Fruit fly (Drosophila melanogaster) whole organism, embryonic: ENCODE results near the gene tub.

Experiments used
- Abd-B ChIP-seq: fragments of 200-800 bp; sonication (Bioruptor generic); optimal IDR thresholded peaks from 2 replicates; lab custom pipeline; 2018; ENCODE audit warnings: missing biosample characterization, mild to moderate bottlenecking, missing genetic modification characterization, moderate library complexity
- CG10209 ChIP-seq: fragments of 200-800 bp; sonication (Bioruptor generic); optimal IDR thresholded peaks from 3 replicates; lab custom pipeline; 2017; ENCODE audit warnings: missing biosample characterization, mild to moderate bottlenecking, missing genetic modification characterization, missing genetic modification reagents
- CG10366 ChIP-seq: fragments of 200-800 bp; sonication (Bioruptor generic); IDR thresholded peaks from 2 replicates; pipeline ENCODE4 v1.3.6; 2022; ENCODE audit warnings: missing biosample characterization, missing genetic modification characterization
- CG11504 ChIP-seq: fragments of 200-800 bp; sonication (Bioruptor generic); optimal IDR thresholded peaks from 3 replicates; lab custom pipeline; 2019; ENCODE audit warnings: missing biosample characterization, mild to moderate bottlenecking, missing genetic modification characterization, moderate library complexity
- CG13424 ChIP-seq: fragments of 200-800 bp; sonication (Bioruptor generic); optimal IDR thresholded peaks from 2 replicates; lab custom pipeline; 2019; ENCODE audit warnings: missing biosample characterization, mild to moderate bottlenecking, missing genetic modification characterization, moderate library complexity
- CG14014 ChIP-seq: fragments of 200-800 bp; sonication (Bioruptor generic); IDR thresholded peaks from 2 replicates; pipeline ENCODE4 v1.3.6; 2022; ENCODE audit warnings: missing biosample characterization, missing genetic modification characterization
- CG1602 ChIP-seq: fragments of 200-800 bp; sonication (Bioruptor generic); optimal IDR thresholded peaks from 3 replicates; lab custom pipeline; 2016; ENCODE audit warnings: missing biosample characterization, missing genetic modification characterization
- CG17802 ChIP-seq: fragments of 200-800 bp; sonication (Bioruptor generic); optimal IDR thresholded peaks from 2 replicates; lab custom pipeline; 2018; ENCODE audit warnings: missing biosample characterization, mild to moderate bottlenecking, missing genetic modification characterization, moderate library complexity
- CG17829 ChIP-seq: fragments of 200-800 bp; optimal IDR thresholded peaks from 2 replicates; lab custom pipeline; 2019; ENCODE audit warnings: missing biosample characterization, mild to moderate bottlenecking, missing genetic modification characterization, moderate library complexity
- CG2120 ChIP-seq: fragments of 200-800 bp; sonication (Bioruptor generic); optimal IDR thresholded peaks from 3 replicates; lab custom pipeline; 2016; ENCODE audit warnings: missing biosample characterization, missing genetic modification characterization
- CG31441 ChIP-seq: fragments of 200-800 bp; sonication (Bioruptor generic); IDR thresholded peaks from 2 replicates; pipeline ENCODE4 v1.3.6; 2022; ENCODE audit warnings: missing biosample characterization, missing genetic modification characterization
- CG32532 ChIP-seq: fragments of 200-800 bp; sonication (Bioruptor generic); IDR thresholded peaks from 2 replicates; pipeline ENCODE4 v1.3.6; 2022; ENCODE audit warnings: missing biosample characterization, missing genetic modification characterization
- CG3281 ChIP-seq: fragments of 200-800 bp; sonication (Bioruptor generic); optimal IDR thresholded peaks from 3 replicates; lab custom pipeline; 2017; ENCODE audit warnings: missing biosample characterization, mild to moderate bottlenecking, missing genetic modification characterization
- CG34422 ChIP-seq: fragments of 200-800 bp; sonication (Bioruptor generic); IDR thresholded peaks from 3 replicates; pipeline ENCODE4 v1.3.6; 2022; ENCODE audit warnings: missing biosample characterization, missing genetic modification characterization
- CG6272 ChIP-seq: fragments of 200-800 bp; sonication (Bioruptor generic); IDR thresholded peaks from 2 replicates; pipeline ENCODE4 v1.3.6; 2022; ENCODE audit warnings: missing biosample characterization, missing genetic modification characterization
- CG7271 ChIP-seq: fragments of 200-800 bp; sonication (Bioruptor generic); optimal IDR thresholded peaks from 2 replicates; lab custom pipeline; 2018; ENCODE audit warnings: missing biosample characterization, mild to moderate bottlenecking, missing genetic modification characterization, moderate library complexity
- CG7839 ChIP-seq: fragments of 200-800 bp; sonication (Bioruptor generic); optimal IDR thresholded peaks from 3 replicates; lab custom pipeline; 2018; ENCODE audit warnings: missing biosample characterization, mild to moderate bottlenecking, missing genetic modification characterization, moderate library complexity
- CG8290 ChIP-seq, 3 experiments: fragments of 200-800 bp; sonication (Bioruptor generic); optimal IDR thresholded peaks; 2 replicates each; lab custom pipeline; 2016 to 2019; ENCODE audit warnings: missing biosample characterization in 3 of 3, missing genetic modification characterization in 3 of 3, mild to moderate bottlenecking in 2 of 3, moderate library complexity in 1 of 3
- CG9797 ChIP-seq: fragments of 200-800 bp; sonication (Bioruptor generic); optimal IDR thresholded peaks from 3 replicates; lab custom pipeline; 2018; ENCODE audit warnings: missing biosample characterization, mild to moderate bottlenecking, missing genetic modification characterization
- CoRest ChIP-seq: fragments of 200-800 bp; sonication (Bioruptor generic); optimal IDR thresholded peaks from 3 replicates; lab custom pipeline; 2018; ENCODE audit warnings: missing biosample characterization, mild to moderate bottlenecking, missing genetic modification characterization, moderate library complexity
- Dad ChIP-seq: fragments of 200-800 bp; sonication (Bioruptor generic); optimal IDR thresholded peaks from 3 replicates; lab custom pipeline; 2016; ENCODE audit warnings: missing biosample characterization, missing genetic modification characterization
- E2f2 ChIP-seq: fragments of 200-800 bp; sonication (Bioruptor generic); IDR thresholded peaks from 2 replicates; pipeline ENCODE4 v1.3.6; 2022; ENCODE audit warnings: missing biosample characterization, missing genetic modification characterization
- Elba2 ChIP-seq: fragments of 200-800 bp; sonication (Bioruptor generic); optimal IDR thresholded peaks from 3 replicates; lab custom pipeline; 2016; ENCODE audit warnings: missing biosample characterization, missing genetic modification characterization
- Gug ChIP-seq: fragments of 200-800 bp; sonication (Bioruptor generic); IDR thresholded peaks from 4 replicates; pipeline ENCODE4 v1.3.6; 2022; ENCODE audit warnings: missing biosample characterization, missing genetic modification characterization
- H15 ChIP-seq: fragments of 200-800 bp; sonication (Bioruptor generic); IDR thresholded peaks from 3 replicates; pipeline ENCODE4 v1.3.6; 2022; ENCODE audit warnings: missing biosample characterization, missing genetic modification characterization
- H2.0 ChIP-seq: fragments of 200-800 bp; sonication (Bioruptor generic); IDR thresholded peaks from 2 replicates; pipeline ENCODE4 v1.3.6; 2022; ENCODE audit warnings: missing biosample characterization, missing genetic modification characterization
- Hand ChIP-seq: fragments of 200-800 bp; sonication (Bioruptor generic); optimal IDR thresholded peaks from 2 replicates; lab custom pipeline; 2017; ENCODE audit warnings: mild to moderate bottlenecking, missing biosample characterization, missing genetic modification reagents, missing genetic modification characterization
- Hr3 ChIP-seq: fragments of 200-800 bp; sonication (Bioruptor generic); optimal IDR thresholded peaks from 3 replicates; lab custom pipeline; 2016; ENCODE audit warnings: missing biosample characterization, missing genetic modification characterization
- Kr ChIP-seq: fragments of 200-800 bp; sonication (Bioruptor generic); optimal IDR thresholded peaks from 2 replicates; lab custom pipeline; 2017; ENCODE audit warnings: missing biosample characterization, mild to moderate bottlenecking, missing genetic modification characterization
- Lim3 ChIP-seq: fragments of 200-800 bp; sonication (Bioruptor generic); IDR thresholded peaks from 2 replicates; pipeline ENCODE4 v1.3.6; 2022; ENCODE audit warnings: missing biosample characterization, missing genetic modification characterization
- NK7.1 ChIP-seq: fragments of 200-800 bp; sonication (Bioruptor generic); optimal IDR thresholded peaks from 3 replicates; lab custom pipeline; 2016; ENCODE audit warnings: missing biosample characterization, missing genetic modification characterization
- Nf-YB ChIP-seq: fragments of 200-800 bp; sonication (Bioruptor generic); optimal IDR thresholded peaks from 3 replicates; lab custom pipeline; 2019; ENCODE audit warnings: missing biosample characterization, mild to moderate bottlenecking, missing genetic modification characterization, moderate library complexity
- Sry-δ ChIP-seq: fragments of 200-800 bp; sonication (Bioruptor generic); optimal IDR thresholded peaks from 2 replicates; lab custom pipeline; 2016; ENCODE audit warnings: missing biosample characterization, missing genetic modification characterization
- YL-1 ChIP-seq: fragments of 200-800 bp; sonication (Bioruptor generic); optimal IDR thresholded peaks from 3 replicates; lab custom pipeline; 2017; ENCODE audit warnings: missing biosample characterization, mild to moderate bottlenecking, missing genetic modification characterization
- az2 ChIP-seq: fragments of 200-800 bp; sonication (Bioruptor generic); optimal IDR thresholded peaks from 3 replicates; lab custom pipeline; 2016; ENCODE audit warnings: missing biosample characterization, missing genetic modification characterization
- caup ChIP-seq: fragments of 200-800 bp; sonication (Bioruptor generic); optimal IDR thresholded peaks from 3 replicates; lab custom pipeline; 2017; ENCODE audit warnings: missing biosample characterization, mild to moderate bottlenecking, missing genetic modification characterization, moderate library complexity; ENCODE audit not compliant: severe bottlenecking
- crp ChIP-seq, 2 experiments: fragments of 200-800 bp; sonication (Bioruptor generic); optimal IDR thresholded peaks; 2 replicates in 1 of 2; 3 replicates in 1 of 2; lab custom pipeline; 2017; ENCODE audit warnings: missing biosample characterization in 2 of 2, missing genetic modification characterization in 2 of 2, mild to moderate bottlenecking in 1 of 2, moderate library complexity in 1 of 2
- fru ChIP-seq: fragments of >200 bp; optimal IDR thresholded peaks from 2 replicates; lab custom pipeline; 2017
- grau ChIP-seq: fragments of 200-800 bp; optimal IDR thresholded peaks from 3 replicates; lab custom pipeline; 2019; ENCODE audit warnings: missing biosample characterization, mild to moderate bottlenecking, missing genetic modification characterization, moderate library complexity
- gt ChIP-seq: fragments of 200-800 bp; sonication (Bioruptor generic); IDR thresholded peaks from 2 replicates; pipeline ENCODE4 v1.3.6; 2022; ENCODE audit warnings: missing biosample characterization, missing genetic modification characterization
- hb ChIP-seq: fragments of 200-800 bp; sonication (Bioruptor generic); IDR thresholded peaks from 3 replicates; pipeline ENCODE4 v1.3.6; 2022; ENCODE audit warnings: missing biosample characterization, missing genetic modification characterization; ENCODE audit not compliant: partially characterized antibody
- hbn ChIP-seq: fragments of 200-800 bp; sonication (Bioruptor generic); IDR thresholded peaks from 2 replicates; pipeline ENCODE4 v1.3.6; 2022; ENCODE audit warnings: missing biosample characterization, missing genetic modification characterization; ENCODE audit not compliant: partially characterized antibody
- knrl ChIP-seq: fragments of 200-800 bp; sonication (Bioruptor generic); IDR thresholded peaks from 3 replicates; pipeline ENCODE4 v1.3.6; 2022; ENCODE audit warnings: missing biosample characterization, missing genetic modification characterization; ENCODE audit not compliant: partially characterized antibody
- phol ChIP-seq: fragments of 200-800 bp; sonication (Bioruptor generic); optimal IDR thresholded peaks from 3 replicates; lab custom pipeline; 2018; ENCODE audit warnings: missing biosample characterization, mild to moderate bottlenecking, missing genetic modification characterization, moderate library complexity
- scrt ChIP-seq: fragments of 200-800 bp; sonication (Bioruptor generic); optimal IDR thresholded peaks from 2 replicates; lab custom pipeline; 2018; ENCODE audit warnings: missing biosample characterization, mild to moderate bottlenecking, missing genetic modification characterization, moderate library complexity
- slbo ChIP-seq: fragments of 200-800 bp; sonication (Bioruptor generic); IDR thresholded peaks from 2 replicates; pipeline ENCODE4 v1.3.6; 2022; ENCODE audit warnings: missing biosample characterization, missing genetic modification characterization
- ssp ChIP-seq: fragments of 200-800 bp; sonication (Bioruptor generic); IDR thresholded peaks from 2 replicates; pipeline ENCODE4 v1.3.6; 2022; ENCODE audit warnings: missing biosample characterization, missing genetic modification characterization
- vfl ChIP-seq: fragments of 200-800 bp; sonication (Bioruptor generic); optimal IDR thresholded peaks from 2 replicates; lab custom pipeline; 2016; ENCODE audit warnings: missing biosample characterization, missing genetic modification characterization

Gene tub

DNA sequence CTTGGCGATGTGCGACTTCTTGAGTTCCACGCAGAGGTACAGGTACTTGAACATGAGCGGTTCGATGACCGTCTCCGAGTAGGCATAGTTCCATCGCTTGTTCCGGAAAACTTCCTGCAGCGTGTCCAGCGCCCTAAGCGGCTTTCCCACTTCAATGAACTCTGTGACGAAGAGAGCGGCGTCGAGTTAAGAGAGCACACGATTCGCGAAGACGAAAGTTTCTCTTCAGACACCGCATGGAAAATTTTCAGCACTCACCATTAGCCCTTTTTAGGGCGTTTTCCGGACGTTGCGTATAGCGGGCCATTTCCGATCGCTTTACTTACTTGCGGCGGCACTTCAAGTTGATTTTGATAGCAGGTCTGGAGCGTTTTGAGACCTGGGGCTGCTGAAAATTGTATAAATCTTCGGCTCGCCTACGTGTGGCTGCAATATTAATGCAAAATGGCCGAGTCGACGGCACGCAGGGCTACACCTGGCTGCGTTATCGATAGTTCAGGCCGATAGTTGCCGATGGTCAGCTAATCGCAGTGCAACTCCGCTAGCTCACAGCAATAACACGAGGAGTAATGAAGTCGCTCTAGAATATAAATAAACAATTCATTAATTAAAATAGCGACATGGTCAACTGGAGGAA is 46.0 kb downstream of the tub start, which contains the start of the genes eIF3a and CG1074 (continued):
- TF ChIP-seq CG10209 (GFP tag; lab: Kevin White, UChicago) (peak; percentile 29), hbn (GFP tag; lab: Robert Waterston, UW) (peak; percentile 91), vfl (GFP tag; lab: Kevin White, UChicago) (peak; percentile 55), Kr (GFP tag; lab: Kevin White, UChicago) (no peak), slbo (GFP tag; lab: Robert Waterston, UW) (peak; percentile 74), scrt (GFP tag; lab: Kevin White, UChicago) (peak; percentile 50), CG34422 (peak; percentile 90; the same call in 2 of the 3 replicates), CG14014 (peak; percentile 58; the same call in 1 of the 2 replicates), knrl (GFP tag; lab: Robert Waterston, UW) (peak; percentile 97), CG1602 (GFP tag; lab: Kevin White, UChicago) (no peak), CG11504 (tag; lab: Kevin White, UChicago) (no peak), YL-1 (GFP tag; lab: Kevin White, UChicago) (peak; percentile 100), Hand (GFP tag; lab: Kevin White, UChicago) (peak; percentile 35), ssp (peak; percentile 50), Sry-δ (GFP tag; lab: Kevin White, UChicago) (peak; percentile 91), CG7839 (tag; lab: Kevin White, UChicago) (no peak)
- TF ChIP-seq, all 482 proteins: peak for 340

DNA sequence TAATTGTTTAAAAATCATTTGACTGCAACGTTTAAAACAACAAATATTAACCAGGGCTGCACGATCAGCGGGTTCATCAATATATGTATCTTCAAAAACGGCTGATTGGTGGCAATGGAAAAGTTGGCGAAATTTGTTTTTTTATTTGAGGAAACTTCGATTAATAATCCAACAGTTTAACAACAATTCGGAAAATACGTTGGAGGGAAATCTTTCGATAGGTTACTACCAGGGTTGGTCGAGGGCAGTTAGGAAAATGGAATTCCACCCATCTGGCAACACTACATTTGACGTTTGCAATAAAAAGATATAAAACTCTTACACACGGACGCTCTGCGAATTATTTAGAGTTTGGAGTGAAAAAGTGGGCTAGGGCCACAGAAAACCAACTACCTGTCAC is 49.6 kb downstream of the tub start, which contains the start of the genes Lipt2 and CG14650:
TSS of gene Lipt2 (minus strand) at position 217 of the 400 bp plus-strand sequence.
TSS of gene CG14650 (plus strand) at position 275 of the 400 bp plus-strand sequence.
- peak; percentile 90 for TF ChIP-seq CG3281
- 0 out of 4 replicates have a peak, but pooled peaks have one; percentile 46 for TF ChIP-seq Gug (GFP tag; lab: Robert Waterston, UW)
- peak; percentile 48 for TF ChIP-seq Dad (GFP tag; lab: Kevin White, UChicago)
- peak; percentile 81 for TF ChIP-seq phol (tag; lab: Kevin White, UChicago)
- no peak for TF ChIP-seq CG17802 (tag; lab: Kevin White, UChicago)
- peak; percentile 56 for TF ChIP-seq CG32532 (GFP tag; lab: Robert Waterston, UW)
- TF ChIP-seq CG31441 (GFP tag; lab: Robert Waterston, UW), result no peak
- TF ChIP-seq gt, result no peak
- no peak for TF ChIP-seq CG8290 (GFP tag; optimal IDR thresholded peaks at IDR 0.05; lab: Kevin White, UChicago)
- TF ChIP-seq CG8290 (tag; optimal IDR thresholded peaks at IDR 0.05; lab: Kevin White, UChicago), result no peak
- TF ChIP-seq E2f2, result peak; percentile 69; the same call in 1 of the 2 replicates
- peak in 1 of 2 experiments; percentile 37 for TF ChIP-seq crp (GFP tag; optimal IDR thresholded peaks at IDR 0.05; lab: Kevin White, UChicago)
- peak; percentile 17 for TF ChIP-seq Nf-YB (GFP tag; lab: Kevin White, UChicago)
- TF ChIP-seq CG6272 (GFP tag; lab: Robert Waterston, UW), result peak; percentile 40; the same call in 1 of the 2 replicates
- TF ChIP-seq grau (tag; lab: Kevin White, UChicago), result peak; percentile 60
- peak; percentile 47 for TF ChIP-seq az2 (GFP tag; lab: Kevin White, UChicago)
- no peak for TF ChIP-seq hb (GFP tag; lab: Robert Waterston, UW)
- peak; percentile 86 for TF ChIP-seq Elba2 (GFP tag; lab: Kevin White, UChicago)
- peak; percentile 28 for TF ChIP-seq H2.0 (GFP tag; lab: Robert Waterston, UW)
- peak; percentile 57 for TF ChIP-seq Hr3 (GFP tag; lab: Kevin White, UChicago)
- TF ChIP-seq CG2120 (GFP tag; lab: Kevin White, UChicago), result peak; percentile 77
- TF ChIP-seq fru, result no peak
- no peak for TF ChIP-seq NK7.1 (GFP tag; lab: Kevin White, UChicago)
- TF ChIP-seq CG7271 (tag; lab: Kevin White, UChicago), result no peak
- no peak for TF ChIP-seq H15 (GFP tag; lab: Robert Waterston, UW)
- no peak for TF ChIP-seq CoRest (tag; lab: Kevin White, UChicago)
- TF ChIP-seq CG9797 (GFP tag; lab: Kevin White, UChicago), result peak; percentile 59
- no peak for TF ChIP-seq Lim3 (GFP tag; lab: Robert Waterston, UW)
- TF ChIP-seq CG10366 (GFP tag; lab: Robert Waterston, UW), result peak; percentile 9; the same call in 1 of the 2 replicates
- TF ChIP-seq CG17829 (tag; lab: Kevin White, UChicago), result peak; percentile 66
- peak; percentile 62 for TF ChIP-seq CG13424 (tag; lab: Kevin White, UChicago)
- no peak for TF ChIP-seq caup
- no peak for TF ChIP-seq Abd-B
